Worm (Caenorhabditis elegans) whole organism, L4 larva: ENCODE data around the gene str-252.

ENCODE experiments used
- ctbp-1 ChIP-seq: fragments of 200-800 bp; sonication (Bioruptor generic); IDR thresholded peaks from 2 replicates; pipeline ENCODE4 v1.3.6; 2022; ENCODE audit warnings: missing genetic modification reagents, missing genetic modification characterization, missing compliant biosample characterization
- fkh-10 ChIP-seq: fragments of 150-350 bp; optimal IDR thresholded peaks from 2 replicates; lab custom pipeline; 2014; ENCODE audit warnings: missing biosample characterization, missing genetic modification reagents, missing genetic modification characterization
- lsy-2 ChIP-seq, 2 experiments: fragments of 150-350 bp in 1 of 2; sonication (generic microtip) in 1 of 2; optimal IDR thresholded peaks; 2 replicates each; lab custom pipeline; 2014 to 2017; ENCODE audit warnings: missing biosample characterization in 2 of 2, missing genetic modification characterization in 2 of 2
- snpc-4 ChIP-seq: fragments of 150-350 bp; optimal IDR thresholded peaks from 2 replicates; lab custom pipeline; 2014; ENCODE audit warnings: missing biosample characterization, missing genetic modification characterization

ce11 chrV:13949752-13950151 lies 33.5 kb downstream of the str-252 start, which contains the start of gene R10D12.7:
- TF ChIP-seq snpc-4 (tag; lab: Kevin White, UChicago): no peak
- no peak for TF ChIP-seq fkh-10 (GFP tag; lab: Kevin White, UChicago)
- no peak for TF ChIP-seq ctbp-1 (GFP tag; lab: Robert Waterston, UW)
- no peak for TF ChIP-seq lsy-2 (tag; optimal IDR thresholded peaks at IDR 0.05; lab: Kevin White, UChicago)
